Worm (Caenorhabditis elegans) whole organism, L3 larva: ENCODE measurements around the gene R07B1.8.

ENCODE experiments used
- ama-1 ChIP-seq: fragments of 150-350 bp; optimal IDR thresholded peaks from 2 replicates; lab custom pipeline; 2018
- ceh-16 ChIP-seq: sonication (generic microtip); optimal IDR thresholded peaks from 2 replicates; lab custom pipeline; 2017; ENCODE audit warnings: missing biosample characterization, missing genetic modification characterization
- jun-1 ChIP-seq: fragments of 150-350 bp; optimal IDR thresholded peaks from 2 replicates; lab custom pipeline; 2014; ENCODE audit warnings: missing biosample characterization, missing genetic modification reagents, missing genetic modification characterization
- lin-39 ChIP-seq: fragments of 150-350 bp; optimal IDR thresholded peaks from 2 replicates; lab custom pipeline; 2018; ENCODE audit warnings: missing biosample characterization, missing genetic modification reagents, missing genetic modification characterization
- lsy-12 ChIP-seq: sonication (generic microtip); optimal IDR thresholded peaks from 2 replicates; lab custom pipeline; 2016; ENCODE audit warnings: mild to moderate bottlenecking, missing genetic modification characterization, missing compliant biosample characterization
- mdl-1 ChIP-seq: fragments of 150-350 bp; optimal IDR thresholded peaks from 2 replicates; lab custom pipeline; 2014; ENCODE audit warnings: missing biosample characterization, missing genetic modification characterization
- skn-1 ChIP-seq: fragments of 150-350 bp; optimal IDR thresholded peaks from 2 replicates; lab custom pipeline; 2014; ENCODE audit warnings: missing biosample characterization, missing genetic modification characterization

Gene R07B1.8

DNA sequence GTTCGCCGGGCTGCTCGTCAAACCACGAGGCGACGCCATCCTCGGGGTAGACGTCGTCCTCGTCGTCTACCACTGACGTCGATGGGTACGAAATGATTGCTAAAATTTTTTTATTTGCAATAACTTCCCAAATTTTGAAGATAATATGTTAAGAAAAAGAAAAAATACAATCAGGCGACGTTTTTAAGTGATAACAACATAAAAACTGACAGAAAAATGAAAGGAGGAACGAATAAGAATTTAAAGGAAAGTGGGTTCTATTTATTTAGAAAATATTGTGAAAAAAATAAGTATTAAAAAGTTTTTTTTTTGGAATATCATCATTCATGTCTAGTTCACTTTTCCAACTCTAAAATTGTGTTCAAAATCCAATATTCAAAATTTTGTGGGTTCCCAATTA is 50.3 kb downstream of the R07B1.8 start, which contains the start of gene dpy-22:
dpy-22 (minus strand) TSS at position 101 of the 400 bp plus-strand sequence.
- no peak for TF ChIP-seq mdl-1
- TF ChIP-seq ceh-16 (tag; lab: Kevin White, UChicago): no peak
- TF ChIP-seq skn-1 (tag; lab: Kevin White, UChicago): no peak
- no peak for TF ChIP-seq jun-1 (tag; lab: Kevin White, UChicago)
- no peak for TF ChIP-seq lin-39 (tag; lab: Kevin White, UChicago)
- TF ChIP-seq lsy-12: no peak
- no peak for TF ChIP-seq ama-1 (lab: Kevin White, UChicago)
